Worm (Caenorhabditis elegans) whole organism, L3 larva: Measurements from ENCODE around the gene acdh-10.

Source experiments
- R02D3.7 ChIP-seq: fragments of 150-350 bp; optimal IDR thresholded peaks from 2 replicates; lab custom pipeline; 2014; ENCODE audit warnings: missing biosample characterization, missing genetic modification characterization
- ama-1 ChIP-seq: fragments of 150-350 bp; optimal IDR thresholded peaks from 2 replicates; lab custom pipeline; 2018
- ceh-16 ChIP-seq: sonication (generic microtip); optimal IDR thresholded peaks from 2 replicates; lab custom pipeline; 2017; ENCODE audit warnings: missing biosample characterization, missing genetic modification characterization
- ceh-28 ChIP-seq: fragments of 150-350 bp; optimal IDR thresholded peaks from 2 replicates; lab custom pipeline; 2014; ENCODE audit warnings: missing biosample characterization, missing genetic modification reagents, missing genetic modification characterization
- ceh-82 ChIP-seq: fragments of 150-350 bp; optimal IDR thresholded peaks from 2 replicates; lab custom pipeline; 2014; ENCODE audit warnings: missing biosample characterization, missing genetic modification characterization
- ceh-9 ChIP-seq: sonication (generic microtip); optimal IDR thresholded peaks from 2 replicates; lab custom pipeline; 2018; ENCODE audit warnings: missing biosample characterization, missing genetic modification characterization
- daf-12 ChIP-seq: fragments of 150-350 bp; optimal IDR thresholded peaks from 2 replicates; lab custom pipeline; 2014; ENCODE audit warnings: missing biosample characterization, missing genetic modification reagents, missing genetic modification characterization
- egl-5 ChIP-seq: fragments of 150-350 bp; optimal IDR thresholded peaks from 2 replicates; lab custom pipeline; 2017; ENCODE audit warnings: missing biosample characterization, missing genetic modification reagents, missing genetic modification characterization, inconsistent platforms
- elt-2 ChIP-seq: sonication (generic microtip); optimal IDR thresholded peaks from 2 replicates; lab custom pipeline; 2016; ENCODE audit warnings: missing genetic modification reagents, mild to moderate bottlenecking, missing genetic modification characterization, missing compliant biosample characterization
- elt-3 ChIP-seq, 3 experiments: fragments of 150-350 bp in 1 of 3; sonication (generic microtip) in 2 of 3; optimal IDR thresholded peaks; 2 replicates in 2 of 3; 4 replicates in 1 of 3; lab custom pipeline; 2014 to 2017; ENCODE audit warnings: missing biosample characterization in 3 of 3, missing genetic modification characterization in 3 of 3
- eor-1 ChIP-seq, 2 experiments: fragments of 150-350 bp; optimal IDR thresholded peaks; 2 replicates each; lab custom pipeline; 2014 to 2018; ENCODE audit warnings: missing biosample characterization in 2 of 2, missing genetic modification characterization in 2 of 2
- fkh-10 ChIP-seq: sonication (generic microtip); optimal IDR thresholded peaks from 2 replicates; lab custom pipeline; 2017; ENCODE audit warnings: missing biosample characterization, missing genetic modification reagents, missing genetic modification characterization
- fkh-2 ChIP-seq: fragments of 150-350 bp; optimal IDR thresholded peaks from 2 replicates; lab custom pipeline; 2014; ENCODE audit warnings: missing biosample characterization, missing genetic modification reagents, missing genetic modification characterization
- fos-1 ChIP-seq: fragments of 150-350 bp; optimal IDR thresholded peaks from 2 replicates; lab custom pipeline; 2014; ENCODE audit warnings: missing biosample characterization, missing genetic modification characterization
- hmg-11 ChIP-seq: sonication (generic microtip); optimal IDR thresholded peaks from 2 replicates; lab custom pipeline; 2016; ENCODE audit warnings: missing genetic modification characterization, missing compliant biosample characterization
- jun-1 ChIP-seq: fragments of 150-350 bp; optimal IDR thresholded peaks from 2 replicates; lab custom pipeline; 2014; ENCODE audit warnings: missing biosample characterization, missing genetic modification reagents, missing genetic modification characterization
- lin-39 ChIP-seq: fragments of 150-350 bp; optimal IDR thresholded peaks from 2 replicates; lab custom pipeline; 2018; ENCODE audit warnings: missing biosample characterization, missing genetic modification reagents, missing genetic modification characterization
- lsy-12 ChIP-seq: sonication (generic microtip); optimal IDR thresholded peaks from 2 replicates; lab custom pipeline; 2016; ENCODE audit warnings: mild to moderate bottlenecking, missing genetic modification characterization, missing compliant biosample characterization
- mdl-1 ChIP-seq: fragments of 150-350 bp; optimal IDR thresholded peaks from 2 replicates; lab custom pipeline; 2014; ENCODE audit warnings: missing biosample characterization, missing genetic modification characterization
- nfya-1 ChIP-seq: sonication (generic microtip); optimal IDR thresholded peaks from 2 replicates; lab custom pipeline; 2017; ENCODE audit warnings: missing genetic modification characterization, mild to moderate bottlenecking, missing compliant biosample characterization, antibody characterized with exemption, moderate library complexity; ENCODE audit not compliant: insufficient read depth
- nhr-11 ChIP-seq: fragments of 150-350 bp; optimal IDR thresholded peaks from 2 replicates; lab custom pipeline; 2014; ENCODE audit warnings: missing biosample characterization, missing genetic modification characterization
- nhr-12 ChIP-seq: fragments of 150-350 bp; optimal IDR thresholded peaks from 2 replicates; lab custom pipeline; 2014; ENCODE audit warnings: missing biosample characterization, missing genetic modification characterization
- nhr-23 ChIP-seq: fragments of 150-350 bp; optimal IDR thresholded peaks from 2 replicates; lab custom pipeline; 2014; ENCODE audit warnings: missing biosample characterization, missing genetic modification reagents, missing genetic modification characterization
- nhr-237 ChIP-seq: fragments of 150-350 bp; optimal IDR thresholded peaks from 2 replicates; lab custom pipeline; 2014; ENCODE audit warnings: missing biosample characterization, missing genetic modification characterization
- nhr-25 ChIP-seq: sonication (generic microtip); optimal IDR thresholded peaks from 2 replicates; lab custom pipeline; 2017; ENCODE audit warnings: missing biosample characterization, missing genetic modification characterization
- nhr-28 ChIP-seq: fragments of 150-350 bp; optimal IDR thresholded peaks from 2 replicates; lab custom pipeline; 2014; ENCODE audit warnings: missing biosample characterization, missing genetic modification characterization
- nhr-43 ChIP-seq: sonication (generic microtip); optimal IDR thresholded peaks from 2 replicates; lab custom pipeline; 2016; ENCODE audit warnings: mild to moderate bottlenecking, missing genetic modification characterization, missing compliant biosample characterization; ENCODE audit not compliant: poor library complexity, severe bottlenecking
- nhr-67 ChIP-seq: fragments of 150-350 bp; optimal IDR thresholded peaks from 2 replicates; lab custom pipeline; 2014; ENCODE audit warnings: missing biosample characterization, missing genetic modification characterization
- nhr-76 ChIP-seq: fragments of 150-350 bp; sonication (generic microtip); optimal IDR thresholded peaks from 5 replicates; lab custom pipeline; 2014; ENCODE audit warnings: missing biosample characterization, missing genetic modification characterization
- pha-4 ChIP-seq: fragments of 150-350 bp; optimal IDR thresholded peaks from 2 replicates; lab custom pipeline; 2014; ENCODE audit warnings: missing biosample characterization, missing genetic modification reagents, missing genetic modification characterization
- pqm-1 ChIP-seq: fragments of 150-350 bp; optimal IDR thresholded peaks from 2 replicates; lab custom pipeline; 2017; ENCODE audit warnings: missing biosample characterization, missing genetic modification characterization, inconsistent platforms
- sea-2 ChIP-seq: fragments of 150-350 bp; sonication (generic microtip); optimal IDR thresholded peaks from 4 replicates; lab custom pipeline; 2014; ENCODE audit warnings: missing biosample characterization, missing genetic modification reagents, missing genetic modification characterization
- skn-1 ChIP-seq: fragments of 150-350 bp; optimal IDR thresholded peaks from 2 replicates; lab custom pipeline; 2014; ENCODE audit warnings: missing biosample characterization, missing genetic modification characterization
- tbx-2 ChIP-seq: sonication (generic microtip); optimal IDR thresholded peaks from 2 replicates; lab custom pipeline; 2016; ENCODE audit warnings: mild to moderate bottlenecking, missing genetic modification characterization, missing compliant biosample characterization
- unc-39 ChIP-seq: sonication (generic microtip); optimal IDR thresholded peaks from 4 replicates; lab custom pipeline; 2017; ENCODE audit warnings: missing biosample characterization, missing genetic modification characterization
- unc-62 ChIP-seq: fragments of 150-350 bp; sonication (generic microtip); optimal IDR thresholded peaks from 4 replicates; lab custom pipeline; 2014; ENCODE audit warnings: missing biosample characterization, missing genetic modification reagents, missing genetic modification characterization

Gene acdh-10

ce11 chrX:17217050-17217813, 2.5 kb upstream of the acdh-10 start, which contains the start of gene acdh-7:
acdh-7 (minus strand) TSS chrX:17217105.
- TF ChIP-seq elt-2 (tag; lab: Kevin White, UChicago) (peak; percentile 76), nhr-28 (tag; lab: Kevin White, UChicago) (no peak), elt-3 (tag; optimal IDR thresholded peaks at IDR 0.05; lab: Kevin White, UChicago) (peak in 2 of 3 experiments; percentile 21 to 38), nfya-1 (peak; percentile 28), nhr-43 (tag; lab: Kevin White, UChicago) (peak; percentile 14), pqm-1 (tag; lab: Kevin White, UChicago) (peak; percentile 20), ceh-28 (tag; lab: Kevin White, UChicago) (peak; percentile 64), ceh-82 (tag; lab: Kevin White, UChicago) (no peak), tbx-2 (no peak)

DNA sequence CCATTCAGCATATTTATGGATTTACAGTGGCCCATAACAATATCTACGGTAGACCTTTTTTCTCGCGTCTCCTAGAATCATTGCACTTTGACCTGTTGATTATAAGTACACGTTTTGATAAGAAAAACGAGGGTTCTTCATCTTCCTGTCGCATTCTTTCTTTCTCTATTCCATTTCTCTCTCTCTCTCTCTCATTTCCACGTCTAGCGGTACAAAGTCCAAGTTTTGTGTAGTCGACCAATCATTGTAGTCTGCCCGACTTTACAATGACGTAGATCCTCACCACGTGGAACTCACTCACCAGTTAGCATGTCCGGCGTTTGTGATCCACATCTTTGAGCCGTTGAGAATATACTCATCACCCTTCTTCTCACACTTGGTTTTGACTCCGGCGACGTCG, 1.5 kb upstream of the acdh-10 start:
- TF ChIP-seq pqm-1 (tag; lab: Kevin White, UChicago), result peak; percentile 52
- no peak for TF ChIP-seq fkh-2 (tag; lab: Kevin White, UChicago)
- no peak for TF ChIP-seq daf-12 (tag; lab: Kevin White, UChicago)
- TF ChIP-seq ceh-82 (tag; lab: Kevin White, UChicago), result no peak
- TF ChIP-seq hmg-11, result no peak
- no peak for TF ChIP-seq R02D3.7 (tag; lab: Kevin White, UChicago)
- TF ChIP-seq nhr-237 (tag; lab: Kevin White, UChicago), result no peak
- TF ChIP-seq nhr-43 (tag; lab: Kevin White, UChicago), result peak; percentile 46
- no peak for TF ChIP-seq nhr-67 (tag; lab: Kevin White, UChicago)
- peak; percentile 67 for TF ChIP-seq elt-2 (tag; lab: Kevin White, UChicago)
- peak; percentile 17 for TF ChIP-seq nhr-25 (tag; lab: Kevin White, UChicago)
- TF ChIP-seq nhr-76 (tag; lab: Kevin White, UChicago), result no peak
- no peak for TF ChIP-seq unc-62 (GFP tag; lab: Kevin White, UChicago)
- no peak for TF ChIP-seq ceh-9 (tag; lab: Kevin White, UChicago)
- TF ChIP-seq fos-1 (tag; lab: Kevin White, UChicago), result no peak
- peak; percentile 36 for TF ChIP-seq nhr-11 (tag; lab: Kevin White, UChicago)
- no peak for TF ChIP-seq egl-5 (tag; lab: Kevin White, UChicago)
- TF ChIP-seq nhr-23 (tag; lab: Kevin White, UChicago), result peak; percentile 54
- TF ChIP-seq mdl-1 (tag; lab: Kevin White, UChicago), result peak; percentile 39
- TF ChIP-seq jun-1, result peak; percentile 51
- peak in 2 of 3 experiments; percentile 12 to 61 for TF ChIP-seq elt-3 (tag; optimal IDR thresholded peaks at IDR 0.05; lab: Kevin White, UChicago)
- TF ChIP-seq tbx-2, result no peak
- TF ChIP-seq pha-4 (tag; lab: Kevin White, UChicago), result no peak
- peak; percentile 91 for TF ChIP-seq nfya-1
- TF ChIP-seq nhr-12, result no peak
- no peak for TF ChIP-seq lsy-12 (tag; lab: Kevin White, UChicago)
- no peak for TF ChIP-seq ceh-16 (tag; lab: Kevin White, UChicago)

DNA sequence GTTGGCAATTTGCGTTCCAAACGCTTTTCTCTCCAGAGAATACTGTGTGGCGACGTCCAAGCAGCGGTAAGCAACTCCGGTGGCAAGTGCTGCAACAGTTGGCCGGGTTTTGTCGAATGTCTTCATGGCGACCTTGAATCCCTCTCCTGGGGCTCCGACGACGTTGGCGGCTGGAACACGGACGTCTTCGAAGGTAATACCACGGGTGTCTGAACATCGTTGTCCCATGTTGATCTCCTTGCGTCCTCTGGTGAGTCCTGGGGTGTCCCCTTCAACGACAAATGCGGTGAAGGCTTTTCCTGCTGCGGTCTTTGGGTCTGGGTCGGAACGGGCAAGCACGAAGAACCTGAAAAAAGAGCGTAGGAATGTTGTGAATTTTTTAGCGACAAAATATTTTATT, 1.1 kb upstream of the acdh-10 start:
- TF ChIP-seq R02D3.7 (tag; lab: Kevin White, UChicago) (no peak), elt-2 (tag; lab: Kevin White, UChicago) (no peak)
- TF ChIP-seq, all 47 proteins: peak for 0

- TF ChIP-seq egl-5 (tag; lab: Kevin White, UChicago) (no peak), elt-3 (tag; optimal IDR thresholded peaks at IDR 0.05; lab: Kevin White, UChicago) (no peak), lin-39 (no peak), nhr-23 (tag; lab: Kevin White, UChicago) (peak; percentile 77)
These were observed 3.2 kb downstream of the acdh-10 start for ce11 chrX:17211513-17211912.

- no peak for TF ChIP-seq elt-3 (tag; optimal IDR thresholded peaks at IDR 0.05; lab: Kevin White, UChicago)
- TF ChIP-seq ama-1, result no peak
- TF ChIP-seq ceh-9 (tag; lab: Kevin White, UChicago), result no peak
- no peak for TF ChIP-seq nhr-12
- no peak for TF ChIP-seq fkh-10
- TF ChIP-seq eor-1 (tag; optimal IDR thresholded peaks at IDR 0.05; lab: Kevin White, UChicago), result no peak
- TF ChIP-seq pqm-1 (tag; lab: Kevin White, UChicago), result no peak
- no peak for TF ChIP-seq nhr-67 (tag; lab: Kevin White, UChicago)
- no peak for TF ChIP-seq skn-1
- no peak for TF ChIP-seq nhr-28 (tag; lab: Kevin White, UChicago)
- no peak for TF ChIP-seq sea-2 (GFP tag; lab: Kevin White, UChicago)
- no peak for TF ChIP-seq ceh-28 (tag; lab: Kevin White, UChicago)
- no peak for TF ChIP-seq unc-39 (tag; lab: Kevin White, UChicago)
- no peak for TF ChIP-seq ceh-82 (tag; lab: Kevin White, UChicago)
- no peak for TF ChIP-seq fos-1 (tag; lab: Kevin White, UChicago)
- TF ChIP-seq nhr-237 (tag; lab: Kevin White, UChicago), result no peak
These were observed 5.4 kb downstream of the acdh-10 start, which contains the start of gene T08G2.2 for ce11 chrX:17209265-17209664. T08G2.2 (minus strand) TSS chrX:17209365.
